Fruit fly (Drosophila melanogaster) whole organism, embryonic: ENCODE results near the gene CG9269.
A peak's percentile ranks its signal among the peaks of the same experiment; 100 is the strongest.

Experiments
- C15 ChIP-seq: fragments of 200-800 bp; sonication (Bioruptor generic); IDR thresholded peaks from 3 replicates; pipeline ENCODE4 v1.3.6; 2022; ENCODE audit warnings: missing biosample characterization, missing genetic modification characterization
- CG10366 ChIP-seq: fragments of 200-800 bp; sonication (Bioruptor generic); IDR thresholded peaks from 2 replicates; pipeline ENCODE4 v1.3.6; 2022; ENCODE audit warnings: missing biosample characterization, missing genetic modification characterization
- CG10462 ChIP-seq: fragments of 200-800 bp; sonication (Bioruptor generic); optimal IDR thresholded peaks from 2 replicates; lab custom pipeline; 2016; ENCODE audit warnings: missing biosample characterization, missing genetic modification characterization
- CG10543 ChIP-seq: fragments of 200-800 bp; sonication (Bioruptor generic); optimal IDR thresholded peaks from 3 replicates; lab custom pipeline; 2017; ENCODE audit warnings: missing biosample characterization, mild to moderate bottlenecking, missing genetic modification characterization, moderate library complexity
- CG12104 ChIP-seq: fragments of 200-800 bp; sonication (Bioruptor generic); optimal IDR thresholded peaks from 3 replicates; lab custom pipeline; 2016; ENCODE audit warnings: missing biosample characterization, missing genetic modification characterization
- CG12236 ChIP-seq: fragments of 200-800 bp; sonication (Bioruptor generic); optimal IDR thresholded peaks from 2 replicates; lab custom pipeline; 2016; ENCODE audit warnings: missing biosample characterization, missing genetic modification characterization
- CG12659 ChIP-seq: fragments of 200-800 bp; sonication (Bioruptor generic); optimal IDR thresholded peaks from 3 replicates; lab custom pipeline; 2017; ENCODE audit warnings: mild to moderate bottlenecking, missing biosample characterization, missing genetic modification reagents, missing genetic modification characterization
- CG15011 ChIP-seq: fragments of 200-800 bp; sonication (Bioruptor generic); optimal IDR thresholded peaks from 3 replicates; lab custom pipeline; 2018; ENCODE audit warnings: missing biosample characterization, mild to moderate bottlenecking, missing genetic modification characterization
- CG15073 ChIP-seq: fragments of 200-800 bp; sonication (Bioruptor generic); optimal IDR thresholded peaks from 2 replicates; lab custom pipeline; 2016; ENCODE audit warnings: missing biosample characterization, missing genetic modification characterization
- CG1602 ChIP-seq: fragments of 200-800 bp; sonication (Bioruptor generic); optimal IDR thresholded peaks from 3 replicates; lab custom pipeline; 2016; ENCODE audit warnings: missing biosample characterization, missing genetic modification characterization
- CG16779 ChIP-seq: fragments of 200-800 bp; sonication (Bioruptor generic); IDR thresholded peaks from 2 replicates; pipeline ENCODE4 v1.3.6; 2022; ENCODE audit warnings: missing biosample characterization, missing genetic modification characterization
- CG17359 ChIP-seq: fragments of 200-800 bp; sonication (Bioruptor generic); optimal IDR thresholded peaks from 3 replicates; lab custom pipeline; 2018; ENCODE audit warnings: missing biosample characterization, mild to moderate bottlenecking, missing genetic modification characterization, moderate library complexity
- CG17802 ChIP-seq: fragments of 200-800 bp; sonication (Bioruptor generic); optimal IDR thresholded peaks from 2 replicates; lab custom pipeline; 2018; ENCODE audit warnings: missing biosample characterization, mild to moderate bottlenecking, missing genetic modification characterization, moderate library complexity
- CG18262 ChIP-seq: fragments of 200-800 bp; optimal IDR thresholded peaks from 3 replicates; lab custom pipeline; 2019; ENCODE audit warnings: missing biosample characterization, mild to moderate bottlenecking, missing genetic modification characterization, moderate library complexity
- CG31365 ChIP-seq: fragments of 200-800 bp; sonication (Bioruptor generic); optimal IDR thresholded peaks from 2 replicates; lab custom pipeline; 2018; ENCODE audit warnings: missing biosample characterization, mild to moderate bottlenecking, missing genetic modification characterization
- CG34376 ChIP-seq: fragments of 200-800 bp; sonication (Bioruptor generic); optimal IDR thresholded peaks from 2 replicates; lab custom pipeline; 2018; ENCODE audit warnings: missing biosample characterization, mild to moderate bottlenecking, missing genetic modification characterization
- CG6813 ChIP-seq: fragments of 200-800 bp; sonication (Bioruptor generic); optimal IDR thresholded peaks from 2 replicates; lab custom pipeline; 2017; ENCODE audit warnings: missing biosample characterization, missing genetic modification characterization, mild to moderate bottlenecking, moderate library complexity, missing genetic modification reagents
- CHES-1-like ChIP-seq: fragments of 200-800 bp; sonication (Bioruptor generic); optimal IDR thresholded peaks from 2 replicates; lab custom pipeline; 2016; ENCODE audit warnings: missing biosample characterization, missing genetic modification characterization
- CTCF ChIP-seq: fragments of 200-800 bp; sonication (Bioruptor generic); optimal IDR thresholded peaks from 2 replicates; lab custom pipeline; 2017; ENCODE audit warnings: missing biosample characterization, mild to moderate bottlenecking, missing genetic modification characterization, moderate library complexity
- CkIIα-i1 ChIP-seq: fragments of 200-800 bp; sonication (Bioruptor generic); IDR thresholded peaks from 2 replicates; pipeline ENCODE4 v1.3.6; 2022; ENCODE audit warnings: missing biosample characterization, missing genetic modification characterization
- D19B ChIP-seq: fragments of 200-800 bp; sonication (Bioruptor generic); optimal IDR thresholded peaks from 2 replicates; lab custom pipeline; 2017; ENCODE audit warnings: missing biosample characterization, mild to moderate bottlenecking, missing genetic modification characterization
- Dad ChIP-seq: fragments of 200-800 bp; sonication (Bioruptor generic); optimal IDR thresholded peaks from 3 replicates; lab custom pipeline; 2016; ENCODE audit warnings: missing biosample characterization, missing genetic modification characterization
- Dfd ChIP-seq, 2 experiments: fragments of >200 bp; optimal IDR thresholded peaks; 2 replicates each; lab custom pipeline; 2017; ENCODE audit warnings: missing biosample characterization in 2 of 2, missing genetic modification characterization in 2 of 2
- Drgx ChIP-seq: fragments of 200-800 bp; sonication (Bioruptor generic); IDR thresholded peaks from 2 replicates; pipeline ENCODE4 v1.3.6; 2022; ENCODE audit warnings: missing biosample characterization, missing genetic modification characterization
- Opbp ChIP-seq: fragments of 200-800 bp; sonication (Bioruptor generic); IDR thresholded peaks from 3 replicates; pipeline ENCODE4 v1.3.6; 2022; ENCODE audit warnings: missing biosample characterization, missing genetic modification characterization; ENCODE audit not compliant: partially characterized antibody
- Ravus ChIP-seq: fragments of 200-800 bp; sonication (Bioruptor generic); IDR thresholded peaks from 2 replicates; pipeline ENCODE4 v1.3.6; 2022; ENCODE audit warnings: missing biosample characterization, missing genetic modification characterization
- Tbp ChIP-seq: fragments of >200 bp; optimal IDR thresholded peaks from 2 replicates; lab custom pipeline; 2018; ENCODE audit warnings: missing biosample characterization, missing genetic modification characterization
- ac ChIP-seq: fragments of 200-800 bp; sonication (Bioruptor generic); optimal IDR thresholded peaks from 3 replicates; lab custom pipeline; 2017; ENCODE audit warnings: missing biosample characterization, mild to moderate bottlenecking, missing genetic modification characterization
- bab2 ChIP-seq: fragments of 200-800 bp; sonication (Bioruptor generic); optimal IDR thresholded peaks from 2 replicates; lab custom pipeline; 2016; ENCODE audit warnings: missing biosample characterization, missing genetic modification characterization
- btn ChIP-seq: fragments of 200-800 bp; sonication (Bioruptor generic); optimal IDR thresholded peaks from 2 replicates; lab custom pipeline; 2016; ENCODE audit warnings: missing biosample characterization, missing genetic modification characterization
- dm ChIP-seq: fragments of 200-800 bp; sonication (Bioruptor generic); optimal IDR thresholded peaks from 3 replicates; lab custom pipeline; 2016; ENCODE audit warnings: missing biosample characterization, missing genetic modification characterization
- ems ChIP-seq: fragments of 200-800 bp; sonication (Bioruptor generic); optimal IDR thresholded peaks from 3 replicates; lab custom pipeline; 2016; ENCODE audit warnings: missing biosample characterization, missing genetic modification characterization
- h ChIP-seq: fragments of >200 bp; optimal IDR thresholded peaks from 2 replicates; lab custom pipeline; 2017
- insv ChIP-seq, 2 experiments: fragments of 200-800 bp; sonication (Bioruptor generic); optimal IDR thresholded peaks; 3 replicates each; lab custom pipeline; 2016 to 2018; ENCODE audit warnings: missing biosample characterization in 2 of 2, missing genetic modification characterization in 2 of 2
- jing ChIP-seq: fragments of 200-800 bp; sonication (Bioruptor generic); optimal IDR thresholded peaks from 2 replicates; lab custom pipeline; 2018; ENCODE audit warnings: missing biosample characterization, mild to moderate bottlenecking, missing genetic modification characterization
- jumu ChIP-seq: fragments of 200-800 bp; sonication (Bioruptor generic); optimal IDR thresholded peaks from 3 replicates; lab custom pipeline; 2016; ENCODE audit warnings: missing biosample characterization, missing genetic modification characterization
- lola ChIP-seq, 3 experiments: fragments of >200 bp in 2 of 3; fragments of 200-800 bp in 1 of 3; sonication (Bioruptor generic) in 1 of 3; optimal IDR thresholded peaks; 2 replicates each; lab custom pipeline; 2017 to 2019; ENCODE audit warnings: missing biosample characterization in 3 of 3, missing genetic modification characterization in 3 of 3, mild to moderate bottlenecking in 1 of 3, moderate library complexity in 1 of 3
- nom ChIP-seq: fragments of 200-800 bp; sonication (Bioruptor generic); optimal IDR thresholded peaks from 2 replicates; lab custom pipeline; 2017; ENCODE audit warnings: missing biosample characterization, missing genetic modification characterization, mild to moderate bottlenecking, moderate library complexity, missing genetic modification reagents
- pb ChIP-seq: fragments of 200-800 bp; sonication (Bioruptor generic); optimal IDR thresholded peaks from 3 replicates; lab custom pipeline; 2016; ENCODE audit warnings: missing biosample characterization, missing genetic modification characterization
- pros ChIP-seq: fragments of 200-800 bp; sonication (Bioruptor generic); optimal IDR thresholded peaks from 3 replicates; lab custom pipeline; 2019; ENCODE audit warnings: missing biosample characterization, mild to moderate bottlenecking, missing genetic modification characterization, moderate library complexity
- rib ChIP-seq: fragments of 200-800 bp; sonication (Bioruptor generic); IDR thresholded peaks from 2 replicates; pipeline ENCODE4 v1.3.6; 2022; ENCODE audit warnings: missing biosample characterization, missing genetic modification characterization
- row ChIP-seq: fragments of 200-800 bp; sonication (Bioruptor generic); IDR thresholded peaks from 3 replicates; pipeline ENCODE4 v1.3.6; 2022; ENCODE audit warnings: missing biosample characterization, missing genetic modification characterization
- sd ChIP-seq: fragments of 200-800 bp; sonication (Bioruptor generic); optimal IDR thresholded peaks from 3 replicates; lab custom pipeline; 2018; ENCODE audit warnings: missing biosample characterization, mild to moderate bottlenecking, missing genetic modification characterization, moderate library complexity
- slbo ChIP-seq: fragments of 200-800 bp; sonication (Bioruptor generic); IDR thresholded peaks from 2 replicates; pipeline ENCODE4 v1.3.6; 2022; ENCODE audit warnings: missing biosample characterization, missing genetic modification characterization
- sna ChIP-seq: fragments of 200-800 bp; sonication (Bioruptor generic); IDR thresholded peaks from 2 replicates; pipeline ENCODE4 v1.3.6; 2022; ENCODE audit warnings: missing biosample characterization, missing genetic modification characterization; ENCODE audit not compliant: partially characterized antibody
- sug ChIP-seq: fragments of 200-800 bp; optimal IDR thresholded peaks from 2 replicates; lab custom pipeline; 2019; ENCODE audit warnings: missing biosample characterization, mild to moderate bottlenecking, missing genetic modification characterization, moderate library complexity
- tup ChIP-seq: fragments of 200-800 bp; sonication (Bioruptor generic); optimal IDR thresholded peaks from 2 replicates; lab custom pipeline; 2016; ENCODE audit warnings: missing biosample characterization, mild to moderate bottlenecking, missing genetic modification characterization, moderate library complexity
- wdn ChIP-seq: fragments of 200-800 bp; sonication (Bioruptor generic); IDR thresholded peaks from 2 replicates; pipeline ENCODE4 v1.3.6; 2022; ENCODE audit warnings: missing biosample characterization, missing genetic modification characterization
- wek ChIP-seq: fragments of 200-800 bp; sonication (Bioruptor generic); optimal IDR thresholded peaks from 3 replicates; lab custom pipeline; 2018; ENCODE audit warnings: missing biosample characterization, mild to moderate bottlenecking, missing genetic modification characterization, moderate library complexity
- yki ChIP-seq: fragments of >200 bp; optimal IDR thresholded peaks from 3 replicates; lab custom pipeline; 2018

Gene CG9269

DNA sequence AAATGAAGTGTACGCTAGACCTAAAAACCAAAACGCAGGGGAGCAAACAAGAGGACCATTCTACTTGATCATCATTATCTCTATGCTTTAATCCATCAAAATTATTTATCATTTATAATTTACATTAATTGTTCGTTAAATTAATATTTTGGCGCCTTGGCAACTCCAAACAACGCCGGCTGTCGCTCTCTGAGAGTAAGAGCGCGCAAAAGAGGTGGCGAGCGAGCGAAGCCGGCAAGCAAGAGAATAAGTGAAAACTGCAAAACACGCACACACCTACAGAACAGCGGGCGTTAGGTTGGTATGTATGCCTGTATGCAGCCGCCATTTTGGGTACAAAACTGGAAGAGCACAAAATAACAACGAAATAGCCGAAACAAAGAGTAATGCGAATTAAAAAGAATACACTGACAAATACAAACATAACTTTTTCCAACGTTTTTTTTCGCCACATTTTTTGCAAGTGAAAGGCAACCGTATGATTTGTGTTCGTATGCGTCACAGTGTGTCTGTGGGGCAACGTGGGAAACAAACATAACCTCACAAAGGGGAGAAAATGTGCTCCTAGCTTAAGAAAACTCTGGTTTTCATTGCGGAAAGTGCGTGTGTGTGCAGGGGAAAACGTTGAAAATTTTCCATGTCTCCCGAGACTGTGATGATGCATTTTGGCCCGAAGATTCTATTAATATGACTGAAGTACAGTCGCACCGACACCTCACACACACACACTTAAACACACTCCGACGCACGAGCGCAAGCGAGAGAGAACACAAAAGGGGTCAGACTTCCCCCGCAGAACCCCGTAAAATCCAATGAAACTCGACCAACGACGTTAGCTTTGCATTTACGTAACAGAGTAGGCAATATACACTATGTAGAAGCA, 29.3 kb downstream of the CG9269 start (continued):
- TF ChIP-seq lola (GFP tag; optimal IDR thresholded peaks at IDR 0.05; lab: Kevin White, UChicago) (no peak), CG6813 (peak; percentile 59), ems (GFP tag; lab: Kevin White, UChicago) (peak; percentile 39), sna (GFP tag; lab: Robert Waterston, UW) (no peak), pb (GFP tag; lab: Kevin White, UChicago) (no peak), jumu (GFP tag; lab: Kevin White, UChicago) (no peak), CG18262 (peak; percentile 34), jing (GFP tag; lab: Kevin White, UChicago) (no peak), CHES-1-like (peak; percentile 40), CkIIα-i1 (GFP tag; lab: Robert Waterston, UW) (no peak), insv (GFP tag; optimal IDR thresholded peaks at IDR 0.05; lab: Kevin White, UChicago) (peak in 1 of 2 experiments; percentile 33), C15 (GFP tag; lab: Robert Waterston, UW) (0 out of 3 replicates have a peak, but pooled peaks have one; percentile 25), CG1602 (GFP tag; lab: Kevin White, UChicago) (no peak), CG34376 (GFP tag; lab: Kevin White, UChicago) (peak; percentile 17), yki (lab: Kevin White, UChicago) (peak; percentile 43), ac (GFP tag; lab: Kevin White, UChicago) (no peak), CG16779 (no peak), CTCF (GFP tag; lab: Kevin White, UChicago) (no peak), rib (0 out of 2 replicates have a peak, but pooled peaks have one; percentile 12), Tbp (no peak), CG10366 (GFP tag; lab: Robert Waterston, UW) (no peak), Dfd (GFP tag; optimal IDR thresholded peaks at IDR 0.05; lab: Kevin White, UChicago) (no peak), dm (GFP tag; lab: Kevin White, UChicago) (peak; percentile 98), CG12236 (GFP tag; lab: Kevin White, UChicago) (no peak), Opbp (GFP tag; lab: Robert Waterston, UW) (no peak), sug (tag; lab: Kevin White, UChicago) (peak; percentile 41), tup (GFP tag; lab: Kevin White, UChicago) (peak; percentile 18), btn (GFP tag; lab: Kevin White, UChicago) (no peak), D19B (GFP tag; lab: Kevin White, UChicago) (peak; percentile 10), CG17802 (tag; lab: Kevin White, UChicago) (no peak), Ravus (GFP tag; lab: Robert Waterston, UW) (no peak), sd (no peak), CG15011 (GFP tag; lab: Kevin White, UChicago) (peak; percentile 8), wdn (peak; percentile 49), CG10462 (GFP tag; lab: Kevin White, UChicago) (no peak), CG12659 (GFP tag; lab: Kevin White, UChicago) (peak; percentile 52), CG12104 (GFP tag; lab: Kevin White, UChicago) (no peak), wek (no peak), pros (GFP tag; lab: Kevin White, UChicago) (peak; percentile 35), h (no peak), CG31365 (tag; lab: Kevin White, UChicago) (peak; percentile 6), CG10543 (peak; percentile 19), Drgx (GFP tag; lab: Robert Waterston, UW) (peak; percentile 55), slbo (no peak), nom (GFP tag; lab: Kevin White, UChicago) (peak; percentile 61), CG15073 (GFP tag; lab: Kevin White, UChicago) (no peak), CG17359 (tag; lab: Kevin White, UChicago) (peak; percentile 63), Dad (GFP tag; lab: Kevin White, UChicago) (no peak), row (GFP tag; lab: Robert Waterston, UW) (peak; percentile 68; the same call in 1 of the 3 replicates), bab2 (GFP tag; lab: Kevin White, UChicago) (no peak)
